Fruit fly (Drosophila melanogaster): ENCODE results near the gene CG45064.

The CG45064 gene

dm6 chrX:14841893-14842505 lies 40.4 kb downstream of the CG45064 start (continued):
- TF ChIP-seq zf30C (GFP tag; optimal IDR thresholded peaks at IDR 0.05) (peak; percentile 40), chm (GFP tag; IDR thresholded peaks at IDR 0.05) (0 out of 2 replicates have a peak, but pooled peaks have one; percentile 31), sens (GFP tag) (peak; percentile 66), CG2199 (GFP tag; IDR thresholded peaks at IDR 0.05) (0 out of 3 replicates have a peak, but pooled peaks have one; percentile 43), CG10431 (GFP tag; optimal IDR thresholded peaks at IDR 0.05) (peak; percentile 100), Mes4 (GFP tag; optimal IDR thresholded peaks at IDR 0.05) (no peak), da (GFP tag; optimal IDR thresholded peaks at IDR 0.05) (no peak), Med (GFP tag) (peak; percentile 15), PHDP (tag; optimal IDR thresholded peaks at IDR 0.05) (no peak), oc (tag; optimal IDR thresholded peaks at IDR 0.05) (no peak), CG4404 (GFP tag; IDR thresholded peaks at IDR 0.05) (no peak), sob (GFP tag; IDR thresholded peaks at IDR 0.05) (0 out of 2 replicates have a peak, but pooled peaks have one; percentile 15), Dbx (GFP tag; IDR thresholded peaks at IDR 0.05) (0 out of 3 replicates have a peak, but pooled peaks have one; percentile 21), CG7928 (GFP tag; optimal IDR thresholded peaks at IDR 0.05) (peak; percentile 24), lilli (GFP tag; optimal IDR thresholded peaks at IDR 0.05) (no peak), jumu (GFP tag; optimal IDR thresholded peaks at IDR 0.05) (no peak), Ets97D (GFP tag; optimal IDR thresholded peaks at IDR 0.05) (peak; percentile 47), phol (tag; optimal IDR thresholded peaks at IDR 0.05) (peak; percentile 0), CG4424 (GFP tag; optimal IDR thresholded peaks at IDR 0.05) (no peak), E2f2 (GFP tag; IDR thresholded peaks at IDR 0.05) (no peak; the same call in 1 of the 2 replicates), CG7556 (GFP tag; optimal IDR thresholded peaks at IDR 0.05) (no peak), Fer3 (tag; optimal IDR thresholded peaks at IDR 0.05) (no peak), ci (GFP tag; IDR thresholded peaks at IDR 0.05) (peak; percentile 56; the same call in 1 of the 3 replicates), so (GFP tag; IDR thresholded peaks at IDR 0.05) (no peak), ranshi (GFP tag; IDR thresholded peaks at IDR 0.05) (no peak), Deaf1 (tag; optimal IDR thresholded peaks at IDR 0.05) (peak; percentile 19), CG2116 (GFP tag; optimal IDR thresholded peaks at IDR 0.05) (peak; percentile 8), pros (GFP tag; optimal IDR thresholded peaks at IDR 0.05) (peak; percentile 54), CG34224 (GFP tag; IDR thresholded peaks at IDR 0.05; ENCODE audit: partially characterized antibody) (no peak), row (GFP tag; IDR thresholded peaks at IDR 0.05) (peak; percentile 28; the same call in 2 of the 3 replicates), bsh (GFP tag; optimal IDR thresholded peaks at IDR 0.05) (peak in 1 of 2 experiments; percentile 21), Sox100B (GFP tag; optimal IDR thresholded peaks at IDR 0.05) (no peak), crp (GFP tag; optimal IDR thresholded peaks at IDR 0.05) (no peak), H2.0 (GFP tag; IDR thresholded peaks at IDR 0.05) (0 out of 2 replicates have a peak, but pooled peaks have one; percentile 20), H15 (GFP tag; IDR thresholded peaks at IDR 0.05) (no peak), schlank (tag; optimal IDR thresholded peaks at IDR 0.05) (no peak), Optix (GFP tag; IDR thresholded peaks at IDR 0.05) (0 out of 3 replicates have a peak, but pooled peaks have one; percentile 28), CG2678 (tag; optimal IDR thresholded peaks at IDR 0.05) (peak; percentile 8), Sox102F (GFP tag; optimal IDR thresholded peaks at IDR 0.05) (peak; percentile 21), scrt (GFP tag; optimal IDR thresholded peaks at IDR 0.05) (no peak), seq (GFP tag; IDR thresholded peaks at IDR 0.05) (peak; percentile 62; the same call in 1 of the 2 replicates), lab (GFP tag; optimal IDR thresholded peaks at IDR 0.05) (peak; percentile 32), Atf6 (GFP tag; IDR thresholded peaks at IDR 0.05) (peak; percentile 38; the same call in 1 of the 2 replicates), fd96Cb (tag; optimal IDR thresholded peaks at IDR 0.05) (no peak)
